Worm (Caenorhabditis elegans) whole organism, L3 larva: Measurements from ENCODE around the gene T25B6.3.

Experiments
- R02D3.7 ChIP-seq: fragments of 150-350 bp; optimal IDR thresholded peaks from 2 replicates; lab custom pipeline; 2014; ENCODE audit warnings: missing biosample characterization, missing genetic modification characterization
- aly-2 ChIP-seq: fragments of 150-350 bp; optimal IDR thresholded peaks from 2 replicates; lab custom pipeline; 2014; ENCODE audit warnings: missing biosample characterization, missing genetic modification characterization
- ceh-16 ChIP-seq: sonication (generic microtip); optimal IDR thresholded peaks from 2 replicates; lab custom pipeline; 2017; ENCODE audit warnings: missing biosample characterization, missing genetic modification characterization
- ceh-28 ChIP-seq: fragments of 150-350 bp; optimal IDR thresholded peaks from 2 replicates; lab custom pipeline; 2014; ENCODE audit warnings: missing biosample characterization, missing genetic modification reagents, missing genetic modification characterization
- ceh-82 ChIP-seq: fragments of 150-350 bp; optimal IDR thresholded peaks from 2 replicates; lab custom pipeline; 2014; ENCODE audit warnings: missing biosample characterization, missing genetic modification characterization
- daf-12 ChIP-seq: fragments of 150-350 bp; optimal IDR thresholded peaks from 2 replicates; lab custom pipeline; 2014; ENCODE audit warnings: missing biosample characterization, missing genetic modification reagents, missing genetic modification characterization
- egl-27 ChIP-seq: sonication (generic microtip); optimal IDR thresholded peaks from 4 replicates; lab custom pipeline; 2017; ENCODE audit warnings: missing biosample characterization, missing genetic modification reagents, missing genetic modification characterization
- egl-5 ChIP-seq: fragments of 150-350 bp; optimal IDR thresholded peaks from 2 replicates; lab custom pipeline; 2017; ENCODE audit warnings: missing biosample characterization, missing genetic modification reagents, missing genetic modification characterization, inconsistent platforms
- elt-1 ChIP-seq: fragments of 150-350 bp; optimal IDR thresholded peaks from 2 replicates; lab custom pipeline; 2014; ENCODE audit warnings: missing biosample characterization, missing genetic modification characterization
- elt-2 ChIP-seq: sonication (generic microtip); optimal IDR thresholded peaks from 2 replicates; lab custom pipeline; 2016; ENCODE audit warnings: missing genetic modification reagents, mild to moderate bottlenecking, missing genetic modification characterization, missing compliant biosample characterization
- elt-3 ChIP-seq, 3 experiments: fragments of 150-350 bp in 1 of 3; sonication (generic microtip) in 2 of 3; optimal IDR thresholded peaks; 2 replicates in 2 of 3; 4 replicates in 1 of 3; lab custom pipeline; 2014 to 2017; ENCODE audit warnings: missing biosample characterization in 3 of 3, missing genetic modification characterization in 3 of 3
- eor-1 ChIP-seq, 2 experiments: fragments of 150-350 bp; optimal IDR thresholded peaks; 2 replicates each; lab custom pipeline; 2014 to 2018; ENCODE audit warnings: missing biosample characterization in 2 of 2, missing genetic modification characterization in 2 of 2
- fkh-2 ChIP-seq: fragments of 150-350 bp; optimal IDR thresholded peaks from 2 replicates; lab custom pipeline; 2014; ENCODE audit warnings: missing biosample characterization, missing genetic modification reagents, missing genetic modification characterization
- fos-1 ChIP-seq: fragments of 150-350 bp; optimal IDR thresholded peaks from 2 replicates; lab custom pipeline; 2014; ENCODE audit warnings: missing biosample characterization, missing genetic modification characterization
- jun-1 ChIP-seq: fragments of 150-350 bp; optimal IDR thresholded peaks from 2 replicates; lab custom pipeline; 2014; ENCODE audit warnings: missing biosample characterization, missing genetic modification reagents, missing genetic modification characterization
- lin-15B ChIP-seq: fragments of 150-350 bp; optimal IDR thresholded peaks from 2 replicates; lab custom pipeline; 2014; ENCODE audit warnings: missing biosample characterization, missing genetic modification characterization
- lsy-12 ChIP-seq: sonication (generic microtip); optimal IDR thresholded peaks from 2 replicates; lab custom pipeline; 2016; ENCODE audit warnings: mild to moderate bottlenecking, missing genetic modification characterization, missing compliant biosample characterization
- mdl-1 ChIP-seq: fragments of 150-350 bp; optimal IDR thresholded peaks from 2 replicates; lab custom pipeline; 2014; ENCODE audit warnings: missing biosample characterization, missing genetic modification characterization
- mml-1 ChIP-seq: fragments of 150-350 bp; sonication (generic microtip); optimal IDR thresholded peaks from 3 replicates; lab custom pipeline; 2014; ENCODE audit warnings: missing biosample characterization, missing genetic modification characterization
- nfya-1 ChIP-seq: sonication (generic microtip); optimal IDR thresholded peaks from 2 replicates; lab custom pipeline; 2017; ENCODE audit warnings: missing genetic modification characterization, mild to moderate bottlenecking, missing compliant biosample characterization, antibody characterized with exemption, moderate library complexity; ENCODE audit not compliant: insufficient read depth
- nhr-11 ChIP-seq: fragments of 150-350 bp; optimal IDR thresholded peaks from 2 replicates; lab custom pipeline; 2014; ENCODE audit warnings: missing biosample characterization, missing genetic modification characterization
- nhr-12 ChIP-seq: fragments of 150-350 bp; optimal IDR thresholded peaks from 2 replicates; lab custom pipeline; 2014; ENCODE audit warnings: missing biosample characterization, missing genetic modification characterization
- nhr-237 ChIP-seq: fragments of 150-350 bp; optimal IDR thresholded peaks from 2 replicates; lab custom pipeline; 2014; ENCODE audit warnings: missing biosample characterization, missing genetic modification characterization
- nhr-25 ChIP-seq: sonication (generic microtip); optimal IDR thresholded peaks from 2 replicates; lab custom pipeline; 2017; ENCODE audit warnings: missing biosample characterization, missing genetic modification characterization
- nhr-28 ChIP-seq: fragments of 150-350 bp; optimal IDR thresholded peaks from 2 replicates; lab custom pipeline; 2014; ENCODE audit warnings: missing biosample characterization, missing genetic modification characterization
- nhr-67 ChIP-seq: fragments of 150-350 bp; optimal IDR thresholded peaks from 2 replicates; lab custom pipeline; 2014; ENCODE audit warnings: missing biosample characterization, missing genetic modification characterization
- pha-4 ChIP-seq: fragments of 150-350 bp; optimal IDR thresholded peaks from 2 replicates; lab custom pipeline; 2014; ENCODE audit warnings: missing biosample characterization, missing genetic modification reagents, missing genetic modification characterization
- pqm-1 ChIP-seq: fragments of 150-350 bp; optimal IDR thresholded peaks from 2 replicates; lab custom pipeline; 2017; ENCODE audit warnings: missing biosample characterization, missing genetic modification characterization, inconsistent platforms
- sea-2 ChIP-seq: fragments of 150-350 bp; sonication (generic microtip); optimal IDR thresholded peaks from 4 replicates; lab custom pipeline; 2014; ENCODE audit warnings: missing biosample characterization, missing genetic modification reagents, missing genetic modification characterization
- snpc-4 ChIP-seq: fragments of 150-350 bp; optimal IDR thresholded peaks from 2 replicates; lab custom pipeline; 2014; ENCODE audit warnings: missing biosample characterization, missing genetic modification characterization
- unc-39 ChIP-seq: sonication (generic microtip); optimal IDR thresholded peaks from 4 replicates; lab custom pipeline; 2017; ENCODE audit warnings: missing biosample characterization, missing genetic modification characterization
- zag-1 ChIP-seq: fragments of 150-350 bp; optimal IDR thresholded peaks from 2 replicates; lab custom pipeline; 2014; ENCODE audit warnings: missing biosample characterization, missing genetic modification characterization
- ztf-11 ChIP-seq: fragments of 150-350 bp; optimal IDR thresholded peaks from 2 replicates; lab custom pipeline; 2014; ENCODE audit warnings: missing biosample characterization, missing genetic modification characterization
- ztf-4 ChIP-seq: fragments of 150-350 bp; optimal IDR thresholded peaks from 2 replicates; lab custom pipeline; 2014; ENCODE audit warnings: missing biosample characterization, missing genetic modification characterization

Gene T25B6.3

ce11 chrX:9027304-9027703 lies at the start of gene T25B6.3:
TSS of gene T25B6.3 (plus strand) at chrX:9027604.
- TF ChIP-seq ceh-16 (tag; lab: Kevin White, UChicago) = no peak
- TF ChIP-seq jun-1 (tag; lab: Kevin White, UChicago) = no peak
- no peak for TF ChIP-seq nhr-11
- no peak for TF ChIP-seq daf-12 (tag; lab: Kevin White, UChicago)
- no peak for TF ChIP-seq fkh-2 (tag; lab: Kevin White, UChicago)
- no peak for TF ChIP-seq ztf-11
- no peak for TF ChIP-seq sea-2
- TF ChIP-seq mml-1 (tag; lab: Kevin White, UChicago) = no peak
- TF ChIP-seq elt-1 (tag; lab: Kevin White, UChicago) = no peak
- TF ChIP-seq pqm-1 = no peak
- no peak for TF ChIP-seq ceh-28 (tag; lab: Kevin White, UChicago)
- no peak for TF ChIP-seq nhr-25 (tag; lab: Kevin White, UChicago)
- no peak for TF ChIP-seq elt-2 (tag; lab: Kevin White, UChicago)
- no peak for TF ChIP-seq lin-15B
- no peak for TF ChIP-seq lsy-12
- TF ChIP-seq zag-1 = no peak
- no peak for TF ChIP-seq ceh-82 (tag; lab: Kevin White, UChicago)
- no peak for TF ChIP-seq pha-4 (tag; lab: Kevin White, UChicago)
- TF ChIP-seq, all 47 proteins: peak for 0

- no peak for TF ChIP-seq aly-2
- TF ChIP-seq mdl-1 (tag; lab: Kevin White, UChicago) = no peak
- no peak for TF ChIP-seq eor-1 (tag; optimal IDR thresholded peaks at IDR 0.05; lab: Kevin White, UChicago)
- no peak for TF ChIP-seq snpc-4 (tag; lab: Kevin White, UChicago)
- TF ChIP-seq ceh-28 (tag; lab: Kevin White, UChicago) = no peak
- TF ChIP-seq ztf-4 (tag; lab: Kevin White, UChicago) = no peak
- no peak for TF ChIP-seq R02D3.7 (tag; lab: Kevin White, UChicago)
- TF ChIP-seq egl-27 = no peak
- TF ChIP-seq nhr-12 (tag; lab: Kevin White, UChicago) = no peak
- TF ChIP-seq elt-2 (tag; lab: Kevin White, UChicago) = no peak
- no peak for TF ChIP-seq pha-4 (tag; lab: Kevin White, UChicago)
- TF ChIP-seq nhr-28 (tag; lab: Kevin White, UChicago) = no peak
- no peak for TF ChIP-seq pqm-1
- no peak for TF ChIP-seq ceh-16 (tag; lab: Kevin White, UChicago)
- TF ChIP-seq nhr-237 (tag; lab: Kevin White, UChicago) = no peak
- no peak for TF ChIP-seq elt-3 (tag; optimal IDR thresholded peaks at IDR 0.05; lab: Kevin White, UChicago)
These were observed 46.7 kb upstream of the T25B6.3 start, which contains the start of gene nmur-1 for ce11 chrX:8980676-8981075. TSS of gene nmur-1 (plus strand) at chrX:8980976.

- TF ChIP-seq unc-39 (no peak), R02D3.7 (tag; lab: Kevin White, UChicago) (no peak), nhr-11 (no peak), nfya-1 (tag; lab: Kevin White, UChicago) (peak; percentile 26), fos-1 (tag; lab: Kevin White, UChicago) (no peak), mdl-1 (tag; lab: Kevin White, UChicago) (no peak), egl-5 (tag; lab: Kevin White, UChicago) (no peak)
These were observed 41.0 kb upstream of the T25B6.3 start for ce11 chrX:8986452-8986851.

ce11 chrX:8987828-8988227 lies 39.6 kb upstream of the T25B6.3 start, which contains the start of gene twk-18:
TSS of gene twk-18 (plus strand) at chrX:8988128.
- TF ChIP-seq elt-1 (tag; lab: Kevin White, UChicago) (peak; percentile 55), nhr-67 (tag; lab: Kevin White, UChicago) (no peak)
- TF ChIP-seq, all 47 proteins: peak for 1

ce11 chrX:8991856-8992456 lies 35.4 kb upstream of the T25B6.3 start, which contains the start of gene C24A3.4:
TSS of gene C24A3.4 (plus strand) at chrX:8992406.
- TF ChIP-seq fos-1 (tag; lab: Kevin White, UChicago) (no peak), pqm-1 (peak; percentile 25)
